Worm (Caenorhabditis elegans): Measurements from ENCODE around the gene vgln-1.
"Not testable (repeated sequence)": the region's sequence is repeated elsewhere in the genome, so short reads cannot be mapped to it uniquely, and the experiment has no call there.

Gene vgln-1

DNA sequence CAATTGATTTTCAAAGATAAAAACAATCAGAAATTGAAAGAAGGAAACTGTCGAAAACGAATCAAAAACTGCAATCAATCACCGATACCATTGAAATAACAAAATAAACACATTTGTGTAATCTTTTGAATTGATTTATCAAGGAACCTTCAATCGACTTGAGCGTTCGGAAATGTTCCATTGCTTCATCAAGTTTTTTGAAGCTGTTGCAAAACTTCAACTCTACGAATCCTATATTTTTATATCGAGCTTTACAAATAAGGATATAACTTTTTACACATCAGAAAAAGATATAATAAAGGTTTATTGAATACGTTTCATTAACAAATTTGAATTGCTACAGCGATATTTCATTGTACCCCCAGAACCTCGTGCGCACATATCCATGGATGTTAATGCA is 17.9 kb downstream of the vgln-1 start, which contains the start of gene chil-8:
TSS of gene chil-8 (minus strand) at position 101 of the 400 bp plus-strand sequence.
- TF ChIP-seq ztf-29 (GFP tag; IDR thresholded peaks at IDR 0.05), result no peak

DNA sequence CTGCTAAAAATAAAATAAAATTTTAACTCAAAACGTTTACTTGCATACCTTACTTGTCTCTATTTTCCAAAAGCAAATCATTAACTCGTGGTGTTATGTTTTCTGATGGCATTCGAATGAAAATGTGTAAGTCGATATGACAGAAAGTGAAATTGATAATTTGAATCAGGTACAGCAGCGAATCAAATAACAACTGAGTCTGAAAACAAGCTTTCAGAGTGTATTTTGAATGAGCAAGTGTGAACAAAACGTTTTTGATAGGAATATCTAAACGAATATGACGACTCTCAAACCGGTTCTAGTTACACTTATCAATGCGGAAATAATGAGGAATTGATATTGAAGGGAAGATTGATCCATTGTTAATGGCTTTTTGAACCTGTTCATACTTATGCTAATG is 19.8 kb downstream of the vgln-1 start, which contains the start of gene chil-7:
TSS of gene chil-7 (minus strand) at position 112 of the 400 bp plus-strand sequence.
- TF ChIP-seq ref-1 (GFP tag; conservative IDR thresholded peaks at IDR 0.05) (no peak), cog-1 (tag; optimal IDR thresholded peaks at IDR 0.05) (no peak), flt-1 (GFP tag; IDR thresholded peaks at IDR 0.05) (no peak), med-1 (GFP tag; optimal IDR thresholded peaks at IDR 0.05; ENCODE audit: insufficient read depth) (no peak), ztf-23 (GFP tag; IDR thresholded peaks at IDR 0.05) (no peak), klf-2 (GFP tag; conservative IDR thresholded peaks at IDR 0.05) (no peak), T22C8.4 (GFP tag; IDR thresholded peaks at IDR 0.05) (no peak), ztf-29 (GFP tag; IDR thresholded peaks at IDR 0.05) (no peak), tab-1 (GFP tag; IDR thresholded peaks at IDR 0.05) (no peak)

DNA sequence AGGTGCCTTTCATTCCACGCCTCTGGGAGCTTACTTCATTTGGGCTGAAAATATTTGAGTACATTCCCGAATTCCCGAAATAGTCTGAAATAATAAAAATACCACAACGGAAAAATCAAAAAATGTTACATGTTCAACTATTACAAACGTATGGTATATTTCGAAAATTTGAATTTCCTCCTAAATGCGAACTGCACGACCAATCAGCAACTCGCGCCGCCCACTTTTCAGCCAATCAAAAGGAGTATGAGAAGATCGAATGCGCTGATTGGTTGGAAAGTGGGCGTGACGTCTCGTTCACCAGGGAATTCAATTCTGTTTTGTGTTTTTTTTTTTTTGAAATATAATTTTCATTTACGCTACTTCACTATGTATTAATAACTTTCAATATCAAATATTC is 22.2 kb downstream of the vgln-1 start, which contains the start of gene old-1:
TSS of gene old-1 (minus strand) at position 50 of the 400 bp plus-strand sequence.
- TF ChIP-seq klf-2 (GFP tag; conservative IDR thresholded peaks at IDR 0.05) (no peak), ztf-29 (GFP tag; IDR thresholded peaks at IDR 0.05) (no peak), med-1 (GFP tag; optimal IDR thresholded peaks at IDR 0.05; ENCODE audit: insufficient read depth) (no peak), T22C8.4 (GFP tag; IDR thresholded peaks at IDR 0.05) (no peak), tab-1 (GFP tag; IDR thresholded peaks at IDR 0.05) (no peak), ref-1 (GFP tag; conservative IDR thresholded peaks at IDR 0.05) (no peak), cog-1 (tag; optimal IDR thresholded peaks at IDR 0.05) (no peak), ztf-23 (GFP tag; IDR thresholded peaks at IDR 0.05) (no peak), flt-1 (GFP tag; IDR thresholded peaks at IDR 0.05) (no peak)

DNA sequence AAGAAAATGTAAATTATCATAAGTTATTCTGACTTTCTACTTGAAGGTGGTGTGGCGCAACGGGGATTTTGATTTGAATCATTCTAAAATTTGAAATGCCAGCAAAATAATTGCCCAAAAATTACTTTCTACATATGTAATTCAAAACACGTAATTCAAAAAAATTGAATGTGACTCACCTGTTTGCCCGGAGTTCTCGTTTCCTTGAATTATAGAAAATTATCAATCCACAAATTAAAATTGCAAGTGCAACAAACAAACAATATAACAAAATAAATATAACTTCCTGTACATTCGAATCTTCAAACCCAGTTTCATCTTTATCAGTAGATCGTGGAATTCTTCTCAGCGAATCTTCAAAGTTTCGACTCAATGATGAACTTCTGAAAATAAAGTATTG is 22.7 kb downstream of the vgln-1 start:
- TF ChIP-seq ztf-29 (GFP tag; IDR thresholded peaks at IDR 0.05), result no peak
- no peak for TF ChIP-seq cog-1 (tag; optimal IDR thresholded peaks at IDR 0.05)
- no peak for TF ChIP-seq ztf-23 (GFP tag; IDR thresholded peaks at IDR 0.05)
- TF ChIP-seq T22C8.4 (GFP tag; IDR thresholded peaks at IDR 0.05), result no peak

DNA sequence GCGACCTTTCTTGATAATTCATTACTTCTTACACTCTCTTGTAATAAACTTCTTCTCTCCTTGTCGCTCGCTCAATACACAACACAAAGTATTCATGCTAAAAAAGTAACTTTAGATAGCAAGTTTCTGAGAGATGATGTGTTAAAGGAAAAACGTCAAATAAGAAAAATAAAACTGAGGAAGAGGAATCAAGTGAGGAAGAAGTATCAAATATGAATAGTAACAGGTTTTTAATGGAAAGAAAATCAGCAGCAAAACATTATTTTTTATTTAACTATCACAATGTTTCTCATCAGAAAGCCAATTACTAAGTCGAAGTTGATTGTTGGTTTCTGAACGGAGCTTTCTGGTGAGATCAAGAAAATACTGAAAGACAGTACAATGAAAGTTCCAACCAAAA is 24.5 kb downstream of the vgln-1 start, which contains the start of gene chil-1:
TSS of gene chil-1 (minus strand) at position 101 of the 400 bp plus-strand sequence.
- TF ChIP-seq flt-1, ztf-29, tab-1 (GFP tag; IDR thresholded peaks at IDR 0.05): not testable (repeated sequence)

DNA sequence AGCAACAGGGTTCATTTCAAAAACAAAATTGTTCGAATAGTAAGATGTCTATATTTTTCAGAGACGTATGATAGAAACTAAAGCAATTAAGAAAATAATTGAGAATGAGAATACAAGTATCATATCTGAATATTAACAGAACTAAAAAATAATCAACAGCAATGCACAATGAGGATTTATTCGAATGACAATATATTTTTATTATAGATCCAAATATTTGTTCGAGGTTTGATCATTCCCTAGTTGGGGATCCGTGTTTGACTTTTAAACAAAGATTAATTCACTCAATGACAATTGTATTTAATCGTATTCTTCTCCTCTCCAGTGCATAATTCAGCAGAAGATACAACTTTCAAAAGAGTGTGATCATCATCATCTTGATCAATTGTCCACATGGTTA is 28.7 kb downstream of the vgln-1 start, which contains the start of gene C08H9.18:
TSS of gene C08H9.18 (minus strand) at position 101 of the 400 bp plus-strand sequence.
- TF ChIP-seq ztf-23 (GFP tag; IDR thresholded peaks at IDR 0.05) (no peak), T22C8.4 (GFP tag; IDR thresholded peaks at IDR 0.05) (no peak), flt-1 (GFP tag; IDR thresholded peaks at IDR 0.05) (no peak), klf-2 (GFP tag; conservative IDR thresholded peaks at IDR 0.05) (no peak), ztf-29 (GFP tag; IDR thresholded peaks at IDR 0.05) (no peak), ref-1 (GFP tag; conservative IDR thresholded peaks at IDR 0.05) (no peak), tab-1 (GFP tag; IDR thresholded peaks at IDR 0.05) (no peak)

DNA sequence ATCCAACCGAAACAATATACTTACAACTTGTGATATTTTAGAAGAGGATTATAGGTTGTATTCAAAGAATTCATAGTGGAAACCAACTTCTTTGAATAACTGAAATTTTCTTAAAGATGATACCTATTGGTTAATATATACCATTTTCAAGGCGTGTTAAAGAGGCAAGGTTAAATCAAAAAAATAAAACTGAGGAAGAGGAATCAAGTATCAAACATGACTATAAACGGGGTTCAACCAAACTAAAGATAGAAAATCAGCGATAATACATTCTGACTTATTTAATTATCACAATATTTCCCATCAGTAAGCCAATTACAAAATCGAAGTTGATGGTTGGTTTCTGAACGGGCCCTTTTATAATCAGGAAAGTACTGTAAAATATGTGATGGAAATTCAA is 29.5 kb downstream of the vgln-1 start, which contains the start of gene chil-3:
TSS of gene chil-3 (minus strand) at position 101 of the 400 bp plus-strand sequence.
- TF ChIP-seq klf-2 (GFP tag; conservative IDR thresholded peaks at IDR 0.05), result no peak
- TF ChIP-seq T22C8.4 (GFP tag; IDR thresholded peaks at IDR 0.05), result no peak
- no peak for TF ChIP-seq tab-1 (GFP tag; IDR thresholded peaks at IDR 0.05)
- no peak for TF ChIP-seq ztf-23 (GFP tag; IDR thresholded peaks at IDR 0.05)
- no peak for TF ChIP-seq med-1 (GFP tag; optimal IDR thresholded peaks at IDR 0.05; ENCODE audit: insufficient read depth)
- TF ChIP-seq flt-1 (GFP tag; IDR thresholded peaks at IDR 0.05), result no peak
- no peak for TF ChIP-seq cog-1 (tag; optimal IDR thresholded peaks at IDR 0.05)
- TF ChIP-seq ref-1 (GFP tag; conservative IDR thresholded peaks at IDR 0.05), result no peak
- TF ChIP-seq ztf-29 (GFP tag; IDR thresholded peaks at IDR 0.05), result no peak

DNA sequence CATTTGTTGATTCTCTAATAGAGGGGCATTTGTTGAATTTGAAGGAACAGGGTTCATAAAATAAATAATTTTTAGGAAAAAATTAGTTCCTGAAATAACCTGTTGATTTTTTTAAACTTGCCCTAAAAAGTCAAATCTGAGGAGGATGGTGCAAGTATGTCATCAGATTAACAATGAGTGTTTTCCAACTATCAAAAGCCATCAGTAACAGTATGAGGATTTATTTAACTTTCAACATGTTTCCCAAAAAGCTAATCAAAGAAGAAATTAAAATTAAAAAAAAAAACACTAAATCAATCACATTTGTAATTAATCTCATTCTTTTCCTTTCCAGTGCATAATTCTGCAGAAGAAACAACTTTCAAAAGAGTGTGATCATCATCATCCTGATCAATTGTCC is 31.3 kb downstream of the vgln-1 start, which contains the start of gene chil-5:
TSS of gene chil-5 (minus strand) at position 101 of the 400 bp plus-strand sequence.
- no peak for TF ChIP-seq T22C8.4 (GFP tag; IDR thresholded peaks at IDR 0.05)
- no peak for TF ChIP-seq tab-1 (GFP tag; IDR thresholded peaks at IDR 0.05)
- no peak for TF ChIP-seq med-1 (GFP tag; optimal IDR thresholded peaks at IDR 0.05; ENCODE audit: insufficient read depth)
- TF ChIP-seq ztf-29 (GFP tag; IDR thresholded peaks at IDR 0.05), result no peak
- TF ChIP-seq ztf-23 (GFP tag; IDR thresholded peaks at IDR 0.05), result no peak
- TF ChIP-seq cog-1 (tag; optimal IDR thresholded peaks at IDR 0.05), result no peak
- TF ChIP-seq flt-1 (GFP tag; IDR thresholded peaks at IDR 0.05), result no peak
- TF ChIP-seq klf-2 (GFP tag; conservative IDR thresholded peaks at IDR 0.05), result no peak
- TF ChIP-seq ref-1 (GFP tag; conservative IDR thresholded peaks at IDR 0.05), result no peak

DNA sequence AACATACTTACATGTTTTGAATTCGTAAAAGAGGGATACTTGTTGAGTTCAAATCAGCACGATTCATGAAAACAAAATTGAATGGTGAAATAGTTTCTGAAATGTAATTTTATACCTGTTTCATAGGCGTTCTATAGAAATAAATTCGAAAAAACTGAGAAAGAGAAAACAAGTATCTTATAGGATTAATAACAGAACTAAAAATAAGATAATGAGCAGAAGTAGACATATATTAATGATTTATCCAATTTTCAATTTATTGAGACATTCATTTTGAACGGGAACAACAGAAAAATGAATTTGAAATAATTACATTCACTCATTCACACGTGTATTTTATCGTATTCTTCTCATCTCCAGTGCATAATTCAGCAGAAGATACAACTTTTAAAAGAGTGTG is 33.1 kb downstream of the vgln-1 start, which contains the start of gene chil-6:
TSS of gene chil-6 (minus strand) at position 101 of the 400 bp plus-strand sequence.
- TF ChIP-seq klf-2 (GFP tag; conservative IDR thresholded peaks at IDR 0.05), result no peak
- no peak for TF ChIP-seq tab-1 (GFP tag; IDR thresholded peaks at IDR 0.05)
- TF ChIP-seq ztf-23 (GFP tag; IDR thresholded peaks at IDR 0.05), result no peak
- TF ChIP-seq ref-1 (GFP tag; conservative IDR thresholded peaks at IDR 0.05), result no peak
- TF ChIP-seq med-1 (GFP tag; optimal IDR thresholded peaks at IDR 0.05; ENCODE audit: insufficient read depth), result no peak
- TF ChIP-seq cog-1 (tag; optimal IDR thresholded peaks at IDR 0.05), result no peak
- no peak for TF ChIP-seq T22C8.4 (GFP tag; IDR thresholded peaks at IDR 0.05)
- TF ChIP-seq flt-1 (GFP tag; IDR thresholded peaks at IDR 0.05), result no peak
- TF ChIP-seq ztf-29 (GFP tag; IDR thresholded peaks at IDR 0.05), result no peak

DNA sequence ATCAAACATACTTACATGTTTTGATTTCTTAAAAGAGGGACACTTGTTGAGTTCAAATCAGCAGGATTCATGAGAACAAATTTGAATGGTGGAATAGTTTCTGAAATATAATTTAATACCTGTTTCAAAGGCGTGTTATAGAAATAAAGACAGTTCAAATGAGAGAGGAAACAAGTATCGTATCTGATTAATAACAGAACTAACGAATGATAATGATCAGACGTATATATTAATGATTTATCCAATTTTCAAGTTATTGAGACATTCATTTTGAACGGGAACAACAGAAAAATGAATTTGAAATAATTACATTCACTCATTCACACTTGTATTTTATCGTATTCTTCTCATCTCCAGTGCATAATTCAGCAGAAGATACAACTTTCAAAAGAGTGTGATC is 35.3 kb downstream of the vgln-1 start, which contains the start of gene chil-4:
TSS of gene chil-4 (minus strand) at position 101 of the 400 bp plus-strand sequence.
- TF ChIP-seq ztf-29 (GFP tag; IDR thresholded peaks at IDR 0.05), result no peak
- TF ChIP-seq cog-1 (tag; optimal IDR thresholded peaks at IDR 0.05), result no peak

Data from whole organism, midembryonic.